Fruit fly (Drosophila melanogaster): ENCODE results near the gene fuss.

DNA sequence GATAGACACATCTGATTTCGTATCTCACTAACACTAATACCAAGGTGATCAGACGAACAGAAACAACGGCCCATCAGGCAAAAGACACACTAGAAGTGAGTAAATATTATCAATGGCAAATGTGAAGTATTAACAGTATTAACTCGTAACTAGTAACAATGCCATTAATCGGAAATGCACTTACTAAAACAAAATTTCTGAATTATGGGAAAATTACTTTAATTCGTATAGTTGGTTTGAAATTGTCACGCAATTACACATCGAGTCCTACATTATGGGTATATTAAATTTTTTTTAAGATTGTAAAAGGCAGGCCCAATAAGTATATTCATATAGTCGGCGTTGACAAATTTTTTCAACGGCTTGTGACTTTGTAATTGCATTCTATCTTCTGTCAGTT, 55.7 kb downstream of the fuss start:
- no peak for TF ChIP-seq Sox14 (GFP tag; optimal IDR thresholded peaks at IDR 0.05)
- no peak for TF ChIP-seq vri (GFP tag; optimal IDR thresholded peaks at IDR 0.05)
- no peak for TF ChIP-seq Hr39 (GFP tag; optimal IDR thresholded peaks at IDR 0.05)
- TF ChIP-seq fd59A (GFP tag; optimal IDR thresholded peaks at IDR 0.05), result no peak
- no peak for TF ChIP-seq Ets96B (tag; optimal IDR thresholded peaks at IDR 0.05)
